Worm (Caenorhabditis elegans): ENCODE results near the gene F45G2.7.
A peak's percentile ranks its signal among the peaks of the same experiment; 100 is the strongest.

Gene F45G2.7

DNA sequence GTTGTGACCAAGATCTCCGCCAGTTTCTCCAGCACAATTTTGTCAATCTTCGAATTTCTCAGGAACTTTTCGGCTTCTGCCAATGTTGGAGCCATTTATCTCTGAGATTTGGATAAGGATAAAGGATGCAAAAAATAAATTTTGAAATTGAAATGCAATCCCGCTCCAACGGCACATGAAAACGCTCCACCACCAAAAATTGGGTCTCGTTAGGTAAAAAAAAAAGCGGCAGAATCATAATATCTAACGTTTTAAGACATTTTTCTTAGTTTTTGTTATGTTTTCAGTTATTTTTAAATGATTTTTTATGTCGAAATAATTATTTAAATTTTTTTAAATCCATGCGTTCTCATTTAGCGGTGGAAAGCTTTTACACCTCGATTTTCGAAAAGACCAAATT is at the start of gene F45G2.7:
TSS of gene F45G2.7 (minus strand) at position 101 of the 400 bp plus-strand sequence.
- TF ChIP-seq tab-1 (GFP tag; IDR thresholded peaks at IDR 0.05) (no peak), ztf-23 (GFP tag; IDR thresholded peaks at IDR 0.05) (no peak), cog-1 (tag; optimal IDR thresholded peaks at IDR 0.05) (no peak), ztf-29 (GFP tag; IDR thresholded peaks at IDR 0.05) (no peak), med-1 (GFP tag; optimal IDR thresholded peaks at IDR 0.05; ENCODE audit: insufficient read depth) (no peak), klf-2 (GFP tag; conservative IDR thresholded peaks at IDR 0.05) (no peak), flt-1 (GFP tag; IDR thresholded peaks at IDR 0.05) (no peak), T22C8.4 (GFP tag; IDR thresholded peaks at IDR 0.05) (no peak), ref-1 (GFP tag; conservative IDR thresholded peaks at IDR 0.05) (no peak)

- no peak for TF ChIP-seq med-1 (GFP tag; optimal IDR thresholded peaks at IDR 0.05; ENCODE audit: insufficient read depth)
- no peak for TF ChIP-seq T22C8.4 (GFP tag; IDR thresholded peaks at IDR 0.05)
- TF ChIP-seq ztf-29 (GFP tag; IDR thresholded peaks at IDR 0.05): no peak
- no peak for TF ChIP-seq flt-1 (GFP tag; IDR thresholded peaks at IDR 0.05)
- TF ChIP-seq ztf-23 (GFP tag; IDR thresholded peaks at IDR 0.05): no peak
- TF ChIP-seq cog-1 (tag; optimal IDR thresholded peaks at IDR 0.05): no peak
- TF ChIP-seq tab-1 (GFP tag; IDR thresholded peaks at IDR 0.05): no peak
- no peak for TF ChIP-seq ref-1 (GFP tag; conservative IDR thresholded peaks at IDR 0.05)
- no peak for TF ChIP-seq klf-2 (GFP tag; conservative IDR thresholded peaks at IDR 0.05)
These were observed 49.7 kb upstream of the F45G2.7 start, which contains the start of gene acc-4 for ce11 chrIII:13484024-13484423. Gene acc-4 (minus strand): TSS chrIII:13484124.

DNA sequence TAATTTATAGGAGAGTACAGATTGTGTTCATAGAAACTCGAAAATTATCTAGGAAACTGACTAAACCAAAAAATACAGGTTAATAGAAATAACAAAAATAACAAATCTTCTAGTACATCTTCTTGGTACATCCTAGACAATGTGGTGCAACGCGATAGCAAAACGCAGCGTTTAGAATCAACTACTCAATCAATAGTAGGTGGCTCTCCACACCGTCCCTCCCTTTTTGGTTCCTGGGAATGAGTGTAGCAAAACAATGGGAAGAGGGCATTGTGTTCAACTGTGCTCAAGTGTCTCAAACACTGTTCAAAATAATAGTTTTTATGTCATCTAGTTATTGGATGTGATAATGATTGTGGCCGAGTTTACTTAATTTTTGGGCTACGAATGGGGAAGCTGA is 42.4 kb upstream of the F45G2.7 start, which contains the start of gene T27E9.6:
TSS of gene T27E9.6 (minus strand) at position 101 of the 400 bp plus-strand sequence.
- TF ChIP-seq cog-1 (tag; optimal IDR thresholded peaks at IDR 0.05): no peak
- TF ChIP-seq tab-1 (GFP tag; IDR thresholded peaks at IDR 0.05): no peak
- no peak for TF ChIP-seq T22C8.4 (GFP tag; IDR thresholded peaks at IDR 0.05)
- no peak for TF ChIP-seq ref-1 (GFP tag; conservative IDR thresholded peaks at IDR 0.05)
- no peak for TF ChIP-seq med-1 (GFP tag; optimal IDR thresholded peaks at IDR 0.05; ENCODE audit: insufficient read depth)
- no peak for TF ChIP-seq klf-2 (GFP tag; conservative IDR thresholded peaks at IDR 0.05)
- TF ChIP-seq flt-1 (GFP tag; IDR thresholded peaks at IDR 0.05): no peak
- TF ChIP-seq ztf-23 (GFP tag; IDR thresholded peaks at IDR 0.05): no peak
- no peak for TF ChIP-seq ztf-29 (GFP tag; IDR thresholded peaks at IDR 0.05)

- TF ChIP-seq T22C8.4 (GFP tag; IDR thresholded peaks at IDR 0.05) (no peak), med-1 (GFP tag; optimal IDR thresholded peaks at IDR 0.05; ENCODE audit: insufficient read depth) (no peak), cog-1 (tag; optimal IDR thresholded peaks at IDR 0.05) (no peak), flt-1 (GFP tag; IDR thresholded peaks at IDR 0.05) (no peak; the same call in 1 of the 2 replicates), ref-1 (GFP tag; conservative IDR thresholded peaks at IDR 0.05) (no peak), klf-2 (GFP tag; conservative IDR thresholded peaks at IDR 0.05) (no peak), tab-1 (GFP tag; IDR thresholded peaks at IDR 0.05) (no peak), ztf-23 (GFP tag; IDR thresholded peaks at IDR 0.05) (no peak), ztf-29 (GFP tag; IDR thresholded peaks at IDR 0.05) (no peak)
These were observed 40.2 kb upstream of the F45G2.7 start for ce11 chrIII:13474482-13474881.

DNA sequence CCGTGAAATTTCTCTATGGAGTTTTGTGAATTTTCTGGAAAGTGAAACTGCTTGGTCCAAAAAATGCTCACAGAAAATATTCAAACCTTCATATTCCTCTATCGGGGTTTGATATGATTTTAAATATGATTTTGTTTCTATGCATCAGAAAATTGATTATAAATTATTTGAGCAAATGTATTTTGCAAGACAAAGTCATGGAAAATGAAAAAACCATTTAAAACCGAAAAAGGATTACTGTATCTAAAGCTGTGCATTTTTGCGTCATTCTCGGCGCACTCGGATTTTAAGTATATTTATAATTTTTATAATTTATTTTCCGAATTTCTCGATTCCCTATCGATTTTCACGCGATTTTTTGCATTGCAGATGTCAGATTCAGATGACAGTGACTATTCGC is 37.2 kb upstream of the F45G2.7 start, which contains the start of gene pssy-2:
TSS of gene pssy-2 (plus strand) at position 301 of the 400 bp plus-strand sequence.
- TF ChIP-seq T22C8.4 (GFP tag; IDR thresholded peaks at IDR 0.05) (no peak), ref-1 (GFP tag; conservative IDR thresholded peaks at IDR 0.05) (no peak), cog-1 (tag; optimal IDR thresholded peaks at IDR 0.05) (no peak), ztf-29 (GFP tag; IDR thresholded peaks at IDR 0.05) (no peak), ztf-23 (GFP tag; IDR thresholded peaks at IDR 0.05) (no peak), flt-1 (GFP tag; IDR thresholded peaks at IDR 0.05) (no peak), klf-2 (GFP tag; conservative IDR thresholded peaks at IDR 0.05) (no peak), tab-1 (GFP tag; IDR thresholded peaks at IDR 0.05) (no peak), med-1 (GFP tag; optimal IDR thresholded peaks at IDR 0.05; ENCODE audit: insufficient read depth) (no peak)

- TF ChIP-seq ztf-23 (GFP tag; IDR thresholded peaks at IDR 0.05) (0 out of 2 replicates have a peak, but pooled peaks have one; percentile 6), med-1 (GFP tag; optimal IDR thresholded peaks at IDR 0.05; ENCODE audit: insufficient read depth) (no peak), cog-1 (tag; optimal IDR thresholded peaks at IDR 0.05) (no peak), ref-1 (GFP tag; conservative IDR thresholded peaks at IDR 0.05) (no peak), ztf-29 (GFP tag; IDR thresholded peaks at IDR 0.05) (no peak), flt-1 (GFP tag; IDR thresholded peaks at IDR 0.05) (no peak), klf-2 (GFP tag; conservative IDR thresholded peaks at IDR 0.05) (no peak)
These were observed 31.8 kb upstream of the F45G2.7 start, which contains the start of gene cdk-5 for ce11 chrIII:13465918-13466592. Gene cdk-5 (minus strand): TSS chrIII:13466342.

DNA sequence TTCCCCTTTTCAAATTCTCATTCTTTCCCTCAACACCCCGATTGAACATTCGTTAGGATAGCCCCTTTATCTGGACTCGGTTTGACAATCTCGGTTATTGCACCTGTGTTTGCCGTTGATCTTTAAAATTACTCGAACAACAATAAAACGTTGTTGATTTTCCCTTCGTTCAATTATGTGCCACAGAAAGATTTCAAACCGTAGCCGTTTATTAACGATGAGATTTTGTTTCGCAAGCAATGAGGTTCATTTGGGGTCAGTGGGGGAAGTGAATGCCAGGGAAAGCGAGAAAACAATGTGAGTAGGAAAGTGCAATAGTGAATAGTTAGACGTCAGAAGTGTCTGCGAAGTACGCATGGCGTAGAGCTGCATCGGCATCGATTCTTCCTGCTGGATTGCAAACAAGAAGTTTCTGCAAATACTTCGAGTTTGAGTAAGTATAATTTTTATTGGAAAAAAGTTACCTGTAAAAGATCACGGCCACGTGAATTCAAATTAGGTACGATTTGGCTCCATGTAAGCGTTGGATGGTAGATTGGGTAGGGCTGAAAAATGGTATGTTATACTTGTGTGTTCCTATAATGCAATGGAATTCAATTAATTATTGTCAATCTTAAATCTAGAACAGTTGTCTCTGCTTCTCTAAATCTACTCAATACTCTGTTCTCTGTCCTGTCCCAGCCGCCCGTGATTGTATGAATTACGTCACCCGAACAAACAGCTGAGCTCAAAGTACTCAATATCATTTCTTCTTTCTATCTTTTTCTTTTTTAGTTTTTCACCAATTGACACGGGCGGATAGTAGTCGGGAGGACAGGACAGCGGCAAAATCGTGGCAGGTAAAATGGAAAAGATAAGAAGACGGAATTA is 30.4 kb upstream of the F45G2.7 start, which contains the start of gene kel-3:
TSS of gene kel-3 (plus strand) at position 328 of the 870 bp plus-strand sequence.
- TF ChIP-seq ref-1 (GFP tag; conservative IDR thresholded peaks at IDR 0.05): no peak
- TF ChIP-seq flt-1 (GFP tag; IDR thresholded peaks at IDR 0.05): no peak
- no peak for TF ChIP-seq tab-1 (GFP tag; IDR thresholded peaks at IDR 0.05)
- TF ChIP-seq ztf-23 (GFP tag; IDR thresholded peaks at IDR 0.05): no peak
- no peak for TF ChIP-seq cog-1 (tag; optimal IDR thresholded peaks at IDR 0.05)
- no peak for TF ChIP-seq ztf-29 (GFP tag; IDR thresholded peaks at IDR 0.05)
- no peak for TF ChIP-seq med-1 (GFP tag; optimal IDR thresholded peaks at IDR 0.05; ENCODE audit: insufficient read depth)
- TF ChIP-seq T22C8.4 (GFP tag; IDR thresholded peaks at IDR 0.05): no peak
- TF ChIP-seq klf-2 (GFP tag; conservative IDR thresholded peaks at IDR 0.05): no peak

DNA sequence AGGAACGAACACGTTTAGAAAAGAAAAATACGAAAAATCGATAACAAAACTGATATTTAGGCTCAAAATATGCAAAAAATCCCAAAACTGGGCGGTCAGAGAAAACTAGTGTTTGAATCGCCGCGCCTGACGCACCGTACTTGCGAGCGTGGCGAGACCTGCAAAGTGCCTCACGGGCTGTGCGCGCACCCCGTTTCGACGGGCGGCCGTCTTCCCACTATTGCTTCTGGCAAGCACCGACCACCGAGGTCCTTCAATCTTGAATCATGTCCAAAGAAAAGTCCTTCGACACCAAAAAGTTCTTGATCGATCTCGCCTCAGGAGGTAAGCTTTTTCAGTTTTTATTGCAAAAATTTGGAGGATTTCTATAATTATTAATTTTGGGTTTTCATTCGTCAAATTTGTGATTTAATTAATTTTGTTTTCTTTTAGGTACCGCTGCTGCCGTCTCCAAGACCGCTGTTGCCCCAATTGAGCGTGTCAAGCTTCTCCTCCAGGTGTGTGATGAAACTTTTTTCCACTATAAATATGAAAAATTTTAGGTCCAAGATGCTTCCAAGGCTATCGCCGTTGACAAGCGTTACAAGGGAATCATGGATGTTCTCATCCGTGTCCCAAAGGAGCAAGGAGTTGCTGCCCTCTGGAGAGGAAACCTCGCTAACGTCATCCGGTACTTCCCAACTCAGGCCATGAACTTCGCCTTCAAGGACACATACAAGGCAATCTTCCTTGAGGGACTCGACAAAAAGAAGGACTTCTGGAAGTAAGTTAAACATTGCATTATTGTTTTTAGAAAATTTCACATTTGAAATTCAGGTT is 28.9 kb upstream of the F45G2.7 start, which contains the start of gene ant-1.1:
TSS of gene ant-1.1 (plus strand) at position 199 of the 819 bp plus-strand sequence.
- no peak for TF ChIP-seq cog-1 (tag; optimal IDR thresholded peaks at IDR 0.05)
- peak; percentile 39 for TF ChIP-seq T22C8.4 (GFP tag; IDR thresholded peaks at IDR 0.05)
- peak; percentile 85 for TF ChIP-seq ztf-23 (GFP tag; IDR thresholded peaks at IDR 0.05)
- peak; percentile 58; the same call in 1 of the 2 replicates for TF ChIP-seq klf-2 (GFP tag; conservative IDR thresholded peaks at IDR 0.05)
- TF ChIP-seq ref-1 (GFP tag; conservative IDR thresholded peaks at IDR 0.05): no peak
- TF ChIP-seq flt-1 (GFP tag; IDR thresholded peaks at IDR 0.05): peak; percentile 85
- TF ChIP-seq ztf-29 (GFP tag; IDR thresholded peaks at IDR 0.05): 0 out of 2 replicates have a peak, but pooled peaks have one; percentile 28
- TF ChIP-seq tab-1 (GFP tag; IDR thresholded peaks at IDR 0.05): no peak
- TF ChIP-seq med-1 (GFP tag; optimal IDR thresholded peaks at IDR 0.05; ENCODE audit: insufficient read depth): no peak
